Fruit fly (Drosophila melanogaster) whole organism, wandering third instar larva: ENCODE data around the gene kuk.

Source experiments
- Abd-B ChIP-seq: fragments of >200 bp; optimal IDR thresholded peaks from 2 replicates; lab custom pipeline; 2017; ENCODE audit warnings: missing biosample characterization, missing genetic modification characterization
- CG32264 ChIP-seq: fragments of 200-800 bp; sonication (Bioruptor generic); optimal IDR thresholded peaks from 2 replicates; lab custom pipeline; 2016; ENCODE audit warnings: missing biosample characterization, missing genetic modification characterization
- CG9705 ChIP-seq: fragments of 200-800 bp; sonication (Bioruptor generic); optimal IDR thresholded peaks from 2 replicates; lab custom pipeline; 2018; ENCODE audit warnings: missing biosample characterization, mild to moderate bottlenecking, missing genetic modification characterization
- CrebA ChIP-seq: fragments of 200-800 bp; sonication (Bioruptor generic); optimal IDR thresholded peaks from 2 replicates; lab custom pipeline; 2016; ENCODE audit warnings: missing biosample characterization, mild to moderate bottlenecking, missing genetic modification characterization, borderline replicate concordance
- Dfd ChIP-seq: fragments of >200 bp; optimal IDR thresholded peaks from 2 replicates; lab custom pipeline; 2017; ENCODE audit warnings: missing biosample characterization, missing genetic modification characterization
- Dif ChIP-seq: fragments of 200-275, 200-300 bp; sonication (Bioruptor generic); optimal IDR thresholded peaks from 2 replicates; lab custom pipeline; 2018; ENCODE audit warnings: missing biosample characterization, missing genetic modification characterization; ENCODE audit not compliant: partially characterized antibody
- GATAd ChIP-seq: sonication (Bioruptor generic); optimal IDR thresholded peaks from 2 replicates; lab custom pipeline; 2016; ENCODE audit warnings: missing biosample characterization, missing genetic modification characterization
- HLH106 ChIP-seq: fragments of 200-800 bp; optimal IDR thresholded peaks from 3 replicates; lab custom pipeline; 2019; ENCODE audit warnings: missing biosample characterization, mild to moderate bottlenecking, missing genetic modification characterization, moderate library complexity
- Hnf4 ChIP-seq: fragments of 200-800 bp; sonication (Bioruptor generic); optimal IDR thresholded peaks from 2 replicates; lab custom pipeline; 2016; ENCODE audit warnings: missing biosample characterization, mild to moderate bottlenecking, missing genetic modification characterization
- Hr78 ChIP-seq: fragments of >200 bp; optimal IDR thresholded peaks from 2 replicates; lab custom pipeline; 2017; ENCODE audit warnings: missing biosample characterization, missing genetic modification characterization
- Hr83 ChIP-seq: fragments of 200-300 bp; sonication (Bioruptor generic); optimal IDR thresholded peaks from 2 replicates; lab custom pipeline; 2016; ENCODE audit warnings: missing biosample characterization, mild to moderate bottlenecking, missing genetic modification characterization, moderate library complexity; ENCODE audit not compliant: poor library complexity, severe bottlenecking
- Jra ChIP-seq: sonication (Bioruptor generic); optimal IDR thresholded peaks from 2 replicates; lab custom pipeline; 2016; ENCODE audit warnings: missing biosample characterization, missing genetic modification characterization
- Mio ChIP-seq: sonication (Bioruptor generic); optimal IDR thresholded peaks from 2 replicates; lab custom pipeline; 2016; ENCODE audit warnings: missing biosample characterization, missing genetic modification characterization
- Myc ChIP-seq: fragments of >200 bp; optimal IDR thresholded peaks from 2 replicates; lab custom pipeline; 2017
- N ChIP-seq: fragments of >200 bp; optimal IDR thresholded peaks from 2 replicates; lab custom pipeline; 2018; ENCODE audit warnings: missing biosample characterization, missing external identifiers, missing genetic modification characterization
- OdsH ChIP-seq: fragments of 200-800 bp; sonication (Bioruptor generic); optimal IDR thresholded peaks from 2 replicates; lab custom pipeline; 2016; ENCODE audit warnings: missing biosample characterization, mild to moderate bottlenecking, missing genetic modification characterization
- Rel ChIP-seq, 2 experiments: fragments of 200-800 bp; sonication (Bioruptor generic) in 1 of 2; optimal IDR thresholded peaks; 2 replicates in 1 of 2; 3 replicates in 1 of 2; lab custom pipeline; 2016 to 2019; ENCODE audit warnings: mild to moderate bottlenecking in 2 of 2, missing biosample characterization in 2 of 2, missing genetic modification characterization in 2 of 2, moderate library complexity in 1 of 2
- Sp1 ChIP-seq: fragments of 200-800 bp; sonication (Bioruptor generic); optimal IDR thresholded peaks from 3 replicates; lab custom pipeline; 2019; ENCODE audit warnings: missing biosample characterization, mild to moderate bottlenecking, missing genetic modification characterization, moderate library complexity
- Vsx2 ChIP-seq: fragments of 200-300, 225-300 bp; sonication (Bioruptor generic); optimal IDR thresholded peaks from 2 replicates; lab custom pipeline; 2018; ENCODE audit warnings: missing biosample characterization, missing genetic modification characterization; ENCODE audit not compliant: partially characterized antibody
- br ChIP-seq: fragments of 200-800 bp; sonication (Bioruptor generic); optimal IDR thresholded peaks from 2 replicates; lab custom pipeline; 2016; ENCODE audit warnings: missing biosample characterization, missing genetic modification characterization
- brk ChIP-seq: fragments of 200-800 bp; sonication (Bioruptor generic); optimal IDR thresholded peaks from 2 replicates; lab custom pipeline; 2016; ENCODE audit warnings: missing biosample characterization, mild to moderate bottlenecking, missing genetic modification characterization
- dl ChIP-seq, 2 experiments: fragments of 175-275, 200-275 bp in 1 of 2; fragments of 200-275 bp in 1 of 2; sonication (Bioruptor generic); optimal IDR thresholded peaks; lab custom pipeline; 2018; ENCODE audit warnings: mild to moderate bottlenecking in 2 of 2, missing biosample characterization in 2 of 2, missing genetic modification characterization in 2 of 2, moderate library complexity in 2 of 2; ENCODE audit not compliant: partially characterized antibody in 2 of 2, insufficient read depth in 1 of 2
- dmrt93B ChIP-seq: fragments of 200-800 bp; sonication (Bioruptor generic); optimal IDR thresholded peaks from 2 replicates; lab custom pipeline; 2018; ENCODE audit warnings: missing biosample characterization, mild to moderate bottlenecking, missing genetic modification characterization
- dsf ChIP-seq: sonication (Bioruptor generic); optimal IDR thresholded peaks from 2 replicates; lab custom pipeline; 2016; ENCODE audit warnings: missing biosample characterization, missing genetic modification characterization, borderline replicate concordance
- ey ChIP-seq: fragments of 200-800 bp; sonication (Bioruptor generic); optimal IDR thresholded peaks from 2 replicates; lab custom pipeline; 2016; ENCODE audit warnings: missing biosample characterization, missing genetic modification characterization
- foxo ChIP-seq, 2 experiments: fragments of 200-800 bp; sonication (Bioruptor generic); optimal IDR thresholded peaks; 2 replicates in 1 of 2; 3 replicates in 1 of 2; lab custom pipeline; 2016 to 2017; ENCODE audit warnings: missing biosample characterization in 2 of 2, missing genetic modification characterization in 2 of 2
- fru ChIP-seq: fragments of 200-800 bp; sonication (Bioruptor generic); optimal IDR thresholded peaks from 3 replicates; lab custom pipeline; 2016; ENCODE audit warnings: missing biosample characterization, mild to moderate bottlenecking, missing genetic modification characterization
- h ChIP-seq: fragments of 200-800 bp; sonication (Bioruptor generic); optimal IDR thresholded peaks from 3 replicates; lab custom pipeline; 2016; ENCODE audit warnings: missing biosample characterization, mild to moderate bottlenecking, missing genetic modification characterization
- jim ChIP-seq: fragments of 175-275, 200-325 bp; sonication (Bioruptor generic); optimal IDR thresholded peaks from 2 replicates; lab custom pipeline; 2016; ENCODE audit warnings: missing biosample characterization, mild to moderate bottlenecking, missing genetic modification characterization
- lola ChIP-seq: fragments of >200 bp; optimal IDR thresholded peaks from 2 replicates; lab custom pipeline; 2017; ENCODE audit warnings: missing biosample characterization, missing genetic modification characterization
- pan ChIP-seq: fragments of >200 bp; optimal IDR thresholded peaks from 2 replicates; lab custom pipeline; 2017
- psq ChIP-seq: fragments of 200-800 bp; sonication (Bioruptor generic); optimal IDR thresholded peaks from 3 replicates; lab custom pipeline; 2017; ENCODE audit warnings: missing biosample characterization, mild to moderate bottlenecking, missing genetic modification characterization, moderate library complexity
- rgr ChIP-seq: fragments of 200-800 bp; sonication (Bioruptor generic); optimal IDR thresholded peaks from 3 replicates; lab custom pipeline; 2016; ENCODE audit warnings: missing biosample characterization, mild to moderate bottlenecking, missing genetic modification characterization
- sage ChIP-seq: fragments of 200-800 bp; sonication (Bioruptor generic); optimal IDR thresholded peaks from 2 replicates; lab custom pipeline; 2016; ENCODE audit warnings: missing biosample characterization, mild to moderate bottlenecking, missing genetic modification characterization
- sv ChIP-seq: fragments of 200-800 bp; sonication (Bioruptor generic); optimal IDR thresholded peaks from 3 replicates; lab custom pipeline; 2016; ENCODE audit warnings: missing biosample characterization, missing genetic modification characterization
- tai ChIP-seq: sonication (Bioruptor generic); optimal IDR thresholded peaks from 2 replicates; lab custom pipeline; 2016; ENCODE audit warnings: missing biosample characterization, missing genetic modification characterization
- usp ChIP-seq: fragments of >200 bp; optimal IDR thresholded peaks from 2 replicates; lab custom pipeline; 2017; ENCODE audit warnings: missing biosample characterization, missing genetic modification characterization
- woc ChIP-seq: sonication (Bioruptor generic); optimal IDR thresholded peaks from 2 replicates; lab custom pipeline; 2016; ENCODE audit warnings: missing biosample characterization, mild to moderate bottlenecking, missing genetic modification characterization

kuk gene

dm6 chr3R:17060809-17061394 is 19.1 kb upstream of the kuk start:
- TF ChIP-seq Abd-B: no peak
- no peak for TF ChIP-seq Hnf4
- no peak for TF ChIP-seq fru (GFP tag; lab: Kevin White, UChicago)

- TF ChIP-seq GATAd (GFP tag; lab: Kevin White, UChicago): no peak
- no peak for TF ChIP-seq N (GFP tag; lab: Kevin White, UChicago)
- no peak for TF ChIP-seq Jra (GFP tag; lab: Kevin White, UChicago)
- no peak for TF ChIP-seq br
- no peak for TF ChIP-seq pan (lab: Kevin White, UChicago)
- no peak for TF ChIP-seq dsf (GFP tag; lab: Kevin White, UChicago)
- no peak for TF ChIP-seq OdsH (GFP tag; lab: Kevin White, UChicago)
- TF ChIP-seq dl (GFP tag; optimal IDR thresholded peaks at IDR 0.05; lab: Kevin White, UChicago; ENCODE audit: insufficient read depth in 1 of 2, partially characterized antibody in 2 of 2): peak in 1 of 2 experiments; percentile 9
- TF ChIP-seq rgr (GFP tag; lab: Kevin White, UChicago): no peak
- peak; percentile 7 for TF ChIP-seq psq (GFP tag; lab: Kevin White, UChicago)
- no peak for TF ChIP-seq tai (GFP tag; lab: Kevin White, UChicago)
- no peak for TF ChIP-seq foxo (GFP tag; optimal IDR thresholded peaks at IDR 0.05; lab: Kevin White, UChicago)
- TF ChIP-seq Dif (GFP tag; lab: Kevin White, UChicago): peak; percentile 56
- TF ChIP-seq Hr78: no peak
- TF ChIP-seq Hr83 (GFP tag; lab: Kevin White, UChicago): peak; percentile 38
- TF ChIP-seq Vsx2 (GFP tag; lab: Kevin White, UChicago): peak; percentile 29
- peak; percentile 79 for TF ChIP-seq brk (GFP tag; lab: Kevin White, UChicago)
- no peak for TF ChIP-seq Myc
- no peak for TF ChIP-seq Mio (GFP tag; lab: Kevin White, UChicago)
- TF ChIP-seq woc (GFP tag; lab: Kevin White, UChicago): no peak
- TF ChIP-seq Rel (GFP tag; optimal IDR thresholded peaks at IDR 0.05; lab: Kevin White, UChicago): peak; percentile 61
- TF ChIP-seq Rel (tag; optimal IDR thresholded peaks at IDR 0.05; lab: Kevin White, UChicago): no peak
- peak; percentile 32 for TF ChIP-seq fru (GFP tag; lab: Kevin White, UChicago)
- TF ChIP-seq CrebA: no peak
- no peak for TF ChIP-seq Hnf4
- TF ChIP-seq CG9705: no peak
- no peak for TF ChIP-seq ey
- TF ChIP-seq Sp1 (GFP tag; lab: Kevin White, UChicago): no peak
- no peak for TF ChIP-seq sage (GFP tag; lab: Kevin White, UChicago)
- TF ChIP-seq usp: no peak
- TF ChIP-seq jim: no peak
- no peak for TF ChIP-seq Abd-B
- TF ChIP-seq dmrt93B (GFP tag; lab: Kevin White, UChicago): no peak
- no peak for TF ChIP-seq h (GFP tag; lab: Kevin White, UChicago)
- TF ChIP-seq HLH106 (tag; lab: Kevin White, UChicago): peak; percentile 2
- no peak for TF ChIP-seq lola (GFP tag; lab: Kevin White, UChicago)
- TF ChIP-seq CG32264 (GFP tag; lab: Kevin White, UChicago): no peak
- TF ChIP-seq sv (GFP tag; lab: Kevin White, UChicago): no peak
- no peak for TF ChIP-seq Dfd (GFP tag; lab: Kevin White, UChicago)
- TF ChIP-seq, all 38 proteins: peak for 9
Measured at dm6 chr3R:17061736-17062371, 18.2 kb upstream of the kuk start.

dm6 chr3R:17062705-17063104 is 17.3 kb upstream of the kuk start:
- TF ChIP-seq dmrt93B (GFP tag; lab: Kevin White, UChicago) (no peak), br (no peak), Dif (GFP tag; lab: Kevin White, UChicago) (peak; percentile 27), Hnf4 (no peak)
